Fruit fly (Drosophila melanogaster) whole organism: Measurements from ENCODE around the gene how.

Experiments
- CG8478 ChIP-seq: fragments of >200 bp; optimal IDR thresholded peaks from 2 replicates; lab custom pipeline; 2018; ENCODE audit warnings: inconsistent platforms
- Dll ChIP-seq: fragments of >200 bp; optimal IDR thresholded peaks from 2 replicates; lab custom pipeline; 2017
- EcR ChIP-seq, 2 experiments: fragments of >200 bp; optimal IDR thresholded peaks; 2 replicates each; lab custom pipeline; 2017; ENCODE audit warnings: missing biosample characterization in 2 of 2, missing genetic modification characterization in 2 of 2, missing genetic modification reagents in 2 of 2
- pan ChIP-seq: fragments of >200 bp; optimal IDR thresholded peaks from 2 replicates; lab custom pipeline; 2017
- psq ChIP-seq: fragments of >200 bp; optimal IDR thresholded peaks from 2 replicates; lab custom pipeline; 2017
- usp ChIP-seq: fragments of >200 bp; optimal IDR thresholded peaks from 2 replicates; lab custom pipeline; 2017; ENCODE audit warnings: missing biosample characterization, missing genetic modification characterization, mixed read lengths

DNA sequence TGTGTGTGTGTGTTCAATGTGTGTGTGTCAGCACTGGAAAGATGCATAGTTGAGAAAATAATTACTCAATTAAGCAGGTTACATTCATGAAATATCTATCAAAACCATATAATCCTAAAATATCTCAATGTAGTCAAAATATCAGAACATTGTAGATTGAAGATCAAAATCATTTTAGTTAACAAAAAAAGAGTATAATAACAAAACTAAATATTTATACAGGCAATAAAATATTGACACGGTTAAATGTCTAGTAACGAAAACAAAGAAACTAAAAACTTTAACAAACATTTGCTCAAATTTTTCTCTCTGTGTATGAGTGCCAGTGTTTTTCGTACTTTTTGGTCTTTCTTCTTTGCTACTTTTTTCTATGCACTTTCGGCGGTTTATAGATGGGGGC is 43.1 kb upstream of the how start:
- TF ChIP-seq CG8478 (lab: Kevin White, UChicago) (no peak), Dll (lab: Kevin White, UChicago) (no peak), EcR (GFP tag; optimal IDR thresholded peaks at IDR 0.05; lab: Kevin White, UChicago) (no peak), usp (GFP tag; lab: Kevin White, UChicago) (no peak), pan (lab: Kevin White, UChicago) (no peak), psq (lab: Kevin White, UChicago) (no peak)
